Worm (Caenorhabditis elegans) whole organism, L4/young adult: ENCODE results near the gene C54C6.7.

ENCODE experiments used
- W03F9.2 ChIP-seq: fragments of 150-350 bp; optimal IDR thresholded peaks from 2 replicates; lab custom pipeline; 2014; ENCODE audit warnings: missing biosample characterization, missing genetic modification characterization
- dao-5 ChIP-seq: sonication (generic microtip); optimal IDR thresholded peaks from 2 replicates; lab custom pipeline; 2016; ENCODE audit warnings: missing genotype, missing genetic modification characterization, moderate library complexity, missing compliant biosample characterization

DNA sequence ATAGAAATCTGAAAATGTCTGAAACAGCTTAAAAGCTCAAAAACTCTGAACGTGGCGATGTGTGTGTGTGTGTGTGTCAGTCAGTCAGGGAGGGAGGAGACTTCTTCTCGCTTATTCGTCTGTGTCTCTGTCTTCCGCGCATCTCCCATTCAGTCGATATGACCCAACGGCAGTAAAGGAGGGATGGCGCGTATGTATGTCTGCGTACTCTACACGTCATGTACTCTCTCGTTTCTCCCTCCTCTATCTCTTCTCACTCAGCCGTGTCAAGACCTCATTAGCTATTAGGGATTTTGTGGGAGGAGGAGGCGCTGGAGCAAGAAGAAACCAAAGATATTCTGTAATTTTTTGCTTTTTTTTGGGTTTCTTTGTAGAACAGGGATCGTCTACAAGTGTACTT is 14.2 kb downstream of the C54C6.7 start:
- TF ChIP-seq dao-5 (tag; lab: Kevin White, UChicago) (no peak), W03F9.2 (tag; lab: Kevin White, UChicago) (no peak)
